Worm (Caenorhabditis elegans): ENCODE results near the gene tbx-31.
A peak's percentile ranks its signal among the peaks of the same experiment; 100 is the strongest.
"Not testable (repeated sequence)": the region's sequence is repeated elsewhere in the genome, so short reads cannot be mapped to it uniquely, and the experiment has no call there.

Gene tbx-31

DNA sequence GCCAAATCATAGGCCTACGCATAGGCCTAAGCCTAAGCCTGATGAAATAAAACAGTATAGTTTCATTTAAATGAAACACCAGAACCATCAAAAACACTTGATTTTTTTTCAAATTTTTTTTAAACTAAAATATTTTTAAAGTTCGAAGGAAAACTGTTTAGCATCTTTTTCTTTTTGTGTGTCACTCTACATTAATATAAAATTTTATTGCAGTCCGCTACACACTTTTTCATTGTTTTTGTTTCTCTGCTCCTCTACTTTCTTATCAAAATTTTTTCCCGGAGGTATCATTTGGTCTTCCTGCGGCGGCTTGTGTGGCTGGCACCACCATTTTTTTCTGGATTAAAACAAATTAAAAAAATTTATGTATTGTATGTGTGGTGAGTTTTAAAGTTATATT lies 13.1 kb upstream of the tbx-31 start, which contains the start of gene C36C9.11:
TSS of gene C36C9.11 (plus strand) at position 301 of the 400 bp plus-strand sequence.
- not testable (repeated sequence) for TF ChIP-seq flt-1 (GFP tag; IDR thresholded peaks at IDR 0.05); tab-1 (GFP tag; IDR thresholded peaks at IDR 0.05); cog-1 (tag; optimal IDR thresholded peaks at IDR 0.05)

DNA sequence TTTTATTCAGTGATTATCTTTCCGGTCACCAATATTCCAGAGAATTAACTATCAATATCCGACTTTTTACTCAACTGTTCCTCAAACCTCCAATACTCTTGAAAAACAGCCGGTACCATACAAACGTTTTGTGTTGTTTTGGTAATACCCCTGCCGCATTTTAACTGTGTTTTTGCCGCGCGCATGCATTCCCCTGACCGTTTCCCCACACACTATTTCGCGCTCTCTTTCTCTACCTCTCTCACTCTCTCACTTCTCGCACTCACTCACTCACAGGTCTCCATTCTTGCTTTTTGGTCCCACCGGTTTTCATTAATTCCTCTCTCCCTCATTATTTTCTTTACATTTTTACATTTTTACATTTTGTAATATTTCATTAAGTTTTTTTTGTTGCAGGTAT lies 8.6 kb upstream of the tbx-31 start, which contains the start of gene meg-4:
TSS of gene meg-4 (plus strand) at position 397 of the 400 bp plus-strand sequence.
- TF ChIP-seq cog-1 (tag; optimal IDR thresholded peaks at IDR 0.05) (no peak), ztf-23 (GFP tag; IDR thresholded peaks at IDR 0.05) (no peak), med-1 (GFP tag; optimal IDR thresholded peaks at IDR 0.05; ENCODE audit: insufficient read depth) (no peak), ref-1 (GFP tag; conservative IDR thresholded peaks at IDR 0.05) (no peak), T22C8.4 (GFP tag; IDR thresholded peaks at IDR 0.05) (no peak), klf-2 (GFP tag; conservative IDR thresholded peaks at IDR 0.05) (no peak), flt-1 (GFP tag; IDR thresholded peaks at IDR 0.05) (no peak), ztf-29 (GFP tag; IDR thresholded peaks at IDR 0.05) (no peak), tab-1 (GFP tag; IDR thresholded peaks at IDR 0.05) (no peak)

DNA sequence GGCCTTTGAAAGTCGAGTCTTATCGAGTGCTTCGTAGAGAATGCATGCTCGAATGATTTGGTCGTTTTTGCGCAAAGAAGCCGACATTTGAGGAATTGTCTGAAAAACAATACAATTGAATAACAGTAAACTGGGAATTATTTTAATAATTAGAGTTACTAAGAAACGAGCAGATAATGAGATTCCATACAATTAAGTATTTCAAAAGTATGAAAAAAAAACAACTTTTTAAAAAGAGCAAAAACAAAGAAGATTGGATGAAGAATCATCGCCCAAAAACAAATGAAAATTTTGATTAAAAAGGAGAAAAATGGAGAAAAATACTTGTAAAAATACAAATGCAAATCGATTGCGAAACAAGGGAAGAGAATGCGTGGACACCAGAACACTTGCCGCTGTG lies 4.1 kb upstream of the tbx-31 start, which contains the start of gene fbxa-170:
TSS of gene fbxa-170 (minus strand) at position 101 of the 400 bp plus-strand sequence.
- TF ChIP-seq med-1 (GFP tag; optimal IDR thresholded peaks at IDR 0.05; ENCODE audit: insufficient read depth), result no peak

DNA sequence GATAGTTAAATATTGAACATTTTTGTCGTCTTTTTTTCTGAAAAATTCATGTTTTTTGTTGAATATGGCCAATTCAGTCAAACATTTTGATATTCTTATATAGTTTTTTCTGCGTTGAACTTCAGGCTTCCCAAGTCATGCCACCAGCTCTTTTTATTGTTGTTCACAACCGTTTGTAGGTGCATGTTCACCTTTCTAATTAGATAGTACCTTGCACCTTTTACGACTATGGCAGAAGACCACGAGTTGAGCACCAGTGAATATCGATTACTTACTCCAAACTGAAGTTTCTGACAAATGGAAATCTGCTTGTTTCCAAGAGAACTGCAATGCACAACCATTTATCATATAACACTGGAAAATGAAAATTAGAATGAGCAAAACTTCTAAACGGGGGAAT lies 1.9 kb upstream of the tbx-31 start:
- no peak for TF ChIP-seq cog-1 (tag; optimal IDR thresholded peaks at IDR 0.05)
- TF ChIP-seq flt-1 (GFP tag; IDR thresholded peaks at IDR 0.05), result no peak
- no peak for TF ChIP-seq med-1 (GFP tag; optimal IDR thresholded peaks at IDR 0.05; ENCODE audit: insufficient read depth)
- no peak for TF ChIP-seq T22C8.4 (GFP tag; IDR thresholded peaks at IDR 0.05)
- TF ChIP-seq tab-1 (GFP tag; IDR thresholded peaks at IDR 0.05), result no peak
- TF ChIP-seq ref-1 (GFP tag; conservative IDR thresholded peaks at IDR 0.05), result no peak
- TF ChIP-seq klf-2 (GFP tag; conservative IDR thresholded peaks at IDR 0.05), result no peak
- no peak for TF ChIP-seq ztf-29 (GFP tag; IDR thresholded peaks at IDR 0.05)

DNA sequence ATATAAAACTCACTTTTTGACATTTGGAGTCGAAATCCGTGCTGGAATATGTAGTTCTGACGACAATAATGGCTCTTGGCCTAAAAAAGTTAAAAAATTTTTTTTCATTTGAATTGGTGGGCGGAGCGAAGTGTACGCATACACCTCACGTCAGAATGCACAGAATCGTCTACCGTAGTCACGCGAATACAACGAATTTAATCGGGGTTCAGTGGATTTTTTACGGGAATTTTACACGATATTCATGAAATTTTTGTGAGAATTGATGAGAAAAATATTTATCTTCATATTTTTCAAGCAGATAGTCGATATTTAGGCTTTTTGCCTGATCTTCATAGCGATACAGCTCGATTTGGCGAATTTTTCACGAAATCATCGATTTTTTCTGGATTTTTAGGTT lies 5.2 kb downstream of the tbx-31 start, which contains the start of gene R09H3.3:
TSS of gene R09H3.3 (minus strand) at position 101 of the 400 bp plus-strand sequence.
- TF ChIP-seq ztf-29 (GFP tag; IDR thresholded peaks at IDR 0.05) (no peak), ref-1 (GFP tag; conservative IDR thresholded peaks at IDR 0.05) (no peak)

DNA sequence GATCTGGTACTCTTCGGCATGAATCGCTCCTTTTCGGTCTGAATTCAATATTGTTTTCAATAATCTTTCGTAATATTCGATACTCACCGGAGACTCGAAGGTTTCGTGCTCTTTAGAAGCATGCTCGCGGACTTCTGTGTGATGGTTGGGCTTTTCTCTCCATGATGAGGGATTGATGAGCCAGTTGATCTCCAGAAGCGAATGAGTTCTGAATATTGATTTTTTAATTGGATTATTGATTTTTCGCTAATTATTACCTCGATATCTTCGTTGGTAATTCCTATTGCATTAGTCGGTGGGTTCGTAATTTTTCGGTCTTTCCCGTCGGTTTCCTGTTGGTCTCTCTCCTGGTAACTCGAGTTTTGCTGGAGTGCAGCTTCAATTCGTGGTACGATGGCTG lies 6.9 kb downstream of the tbx-31 start:
- TF ChIP-seq T22C8.4 (GFP tag; IDR thresholded peaks at IDR 0.05), result no peak

DNA sequence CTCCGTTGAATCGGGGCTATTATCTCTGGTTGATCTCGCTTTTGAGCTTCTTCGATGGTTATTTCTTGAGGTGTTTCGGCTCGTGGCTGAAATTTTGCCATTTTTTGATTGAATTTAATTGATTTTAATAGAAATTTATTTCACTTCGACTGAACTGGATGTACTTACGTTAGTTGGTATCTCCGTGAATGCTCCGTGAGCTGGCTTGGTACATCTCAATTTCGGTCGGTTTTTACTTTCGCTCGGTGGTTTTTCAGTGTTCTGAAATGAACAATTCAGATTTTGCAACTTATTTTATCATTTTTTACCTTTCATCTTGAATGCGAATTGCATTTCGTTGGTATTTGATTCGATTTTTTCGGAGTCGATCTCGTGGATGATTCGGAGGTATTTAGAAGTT lies 9.0 kb downstream of the tbx-31 start, which contains the start of gene R09H3.2:
TSS of gene R09H3.2 (minus strand) at position 101 of the 400 bp plus-strand sequence.
- TF ChIP-seq ztf-29 (GFP tag; IDR thresholded peaks at IDR 0.05), result no peak
- no peak for TF ChIP-seq ref-1 (GFP tag; conservative IDR thresholded peaks at IDR 0.05)
- no peak for TF ChIP-seq ztf-23 (GFP tag; IDR thresholded peaks at IDR 0.05)
- no peak for TF ChIP-seq cog-1 (tag; optimal IDR thresholded peaks at IDR 0.05)
- no peak for TF ChIP-seq med-1 (GFP tag; optimal IDR thresholded peaks at IDR 0.05; ENCODE audit: insufficient read depth)
- no peak for TF ChIP-seq tab-1 (GFP tag; IDR thresholded peaks at IDR 0.05)
- no peak for TF ChIP-seq klf-2 (GFP tag; conservative IDR thresholded peaks at IDR 0.05)
- no peak for TF ChIP-seq T22C8.4 (GFP tag; IDR thresholded peaks at IDR 0.05)
- no peak for TF ChIP-seq flt-1 (GFP tag; IDR thresholded peaks at IDR 0.05)

DNA sequence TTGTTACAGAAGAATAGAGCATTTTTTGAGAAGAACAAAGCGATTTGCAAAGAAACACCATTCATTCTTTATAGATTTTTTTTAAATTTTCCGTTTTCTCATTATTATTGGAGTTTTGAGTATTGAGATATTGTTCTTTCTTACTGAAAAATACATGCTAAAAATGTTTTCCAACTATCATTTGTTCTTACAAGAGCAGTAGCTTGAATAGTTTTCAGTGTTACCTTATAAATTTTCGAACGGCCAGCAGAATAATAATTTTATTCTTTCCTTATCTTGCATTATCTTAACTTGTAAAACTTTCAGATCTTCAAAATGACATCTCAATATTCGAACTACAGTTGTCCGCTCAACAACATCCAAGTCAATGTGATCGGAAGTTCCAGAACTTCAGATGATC lies 18.7 kb downstream of the tbx-31 start, which contains the start of gene tbx-32:
TSS of gene tbx-32 (plus strand) at position 301 of the 400 bp plus-strand sequence.
- TF ChIP-seq ztf-23 (GFP tag; IDR thresholded peaks at IDR 0.05) (no peak), cog-1 (tag; optimal IDR thresholded peaks at IDR 0.05) (no peak), ref-1 (GFP tag; conservative IDR thresholded peaks at IDR 0.05) (no peak), flt-1 (GFP tag; IDR thresholded peaks at IDR 0.05) (no peak), T22C8.4 (GFP tag; IDR thresholded peaks at IDR 0.05) (no peak), klf-2 (GFP tag; conservative IDR thresholded peaks at IDR 0.05) (no peak), med-1 (GFP tag; optimal IDR thresholded peaks at IDR 0.05; ENCODE audit: insufficient read depth) (no peak), ztf-29 (GFP tag; IDR thresholded peaks at IDR 0.05) (no peak), tab-1 (GFP tag; IDR thresholded peaks at IDR 0.05) (no peak)

DNA sequence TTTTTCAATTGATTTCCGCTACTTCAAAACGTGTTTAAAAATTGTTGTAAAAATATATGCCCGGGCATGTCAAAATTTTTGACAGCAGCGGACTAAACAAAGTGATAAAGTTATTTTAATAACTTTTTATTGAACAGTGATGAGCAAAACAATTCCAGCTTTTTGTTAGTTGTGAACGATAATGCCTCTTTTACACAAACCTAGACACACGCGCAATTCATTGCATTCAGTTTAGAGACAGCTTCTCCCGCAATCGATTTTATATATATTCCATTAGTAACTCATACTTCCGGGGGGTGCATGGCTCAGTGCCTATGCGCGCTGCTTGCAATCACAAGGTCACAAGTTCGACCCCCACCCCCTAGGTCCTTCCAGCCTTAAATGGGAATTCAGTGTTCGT lies 19.8 kb downstream of the tbx-31 start, which contains the start of gene ZK380.6:
TSS of gene ZK380.6 (plus strand) at position 301 of the 400 bp plus-strand sequence.
- TF ChIP-seq tab-1 (GFP tag; IDR thresholded peaks at IDR 0.05) (no peak), flt-1 (GFP tag; IDR thresholded peaks at IDR 0.05) (no peak), ref-1 (GFP tag; conservative IDR thresholded peaks at IDR 0.05) (no peak), med-1 (GFP tag; optimal IDR thresholded peaks at IDR 0.05; ENCODE audit: insufficient read depth) (no peak), cog-1 (tag; optimal IDR thresholded peaks at IDR 0.05) (no peak), klf-2 (GFP tag; conservative IDR thresholded peaks at IDR 0.05) (no peak), ztf-23 (GFP tag; IDR thresholded peaks at IDR 0.05) (0 out of 2 replicates have a peak, but pooled peaks have one; percentile 53), T22C8.4 (GFP tag; IDR thresholded peaks at IDR 0.05) (no peak), ztf-29 (GFP tag; IDR thresholded peaks at IDR 0.05) (0 out of 2 replicates have a peak, but pooled peaks have one; percentile 26)

DNA sequence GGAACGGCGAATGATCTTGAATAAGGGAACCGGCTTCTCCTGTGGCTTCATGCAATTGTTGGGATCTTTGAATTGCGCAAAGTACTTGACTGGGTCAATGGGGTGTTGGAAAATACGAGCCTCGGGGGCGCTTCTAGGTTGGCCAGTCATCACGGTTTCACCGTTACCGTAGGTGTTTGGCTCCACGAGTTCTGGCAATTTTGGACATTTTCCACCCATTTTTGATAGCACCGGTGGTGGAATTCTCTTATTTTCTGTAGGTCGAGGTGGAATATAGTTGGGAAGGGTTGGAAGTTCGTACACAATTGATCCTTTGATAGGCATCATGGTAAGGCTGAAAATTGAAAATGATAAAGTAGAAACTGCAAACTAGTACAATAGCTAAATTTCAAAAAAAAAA lies 22.3 kb downstream of the tbx-31 start, which contains the start of gene ZK380.4:
TSS of gene ZK380.4 (minus strand) at position 327 of the 400 bp plus-strand sequence.
- no peak for TF ChIP-seq cog-1 (tag; optimal IDR thresholded peaks at IDR 0.05)

DNA sequence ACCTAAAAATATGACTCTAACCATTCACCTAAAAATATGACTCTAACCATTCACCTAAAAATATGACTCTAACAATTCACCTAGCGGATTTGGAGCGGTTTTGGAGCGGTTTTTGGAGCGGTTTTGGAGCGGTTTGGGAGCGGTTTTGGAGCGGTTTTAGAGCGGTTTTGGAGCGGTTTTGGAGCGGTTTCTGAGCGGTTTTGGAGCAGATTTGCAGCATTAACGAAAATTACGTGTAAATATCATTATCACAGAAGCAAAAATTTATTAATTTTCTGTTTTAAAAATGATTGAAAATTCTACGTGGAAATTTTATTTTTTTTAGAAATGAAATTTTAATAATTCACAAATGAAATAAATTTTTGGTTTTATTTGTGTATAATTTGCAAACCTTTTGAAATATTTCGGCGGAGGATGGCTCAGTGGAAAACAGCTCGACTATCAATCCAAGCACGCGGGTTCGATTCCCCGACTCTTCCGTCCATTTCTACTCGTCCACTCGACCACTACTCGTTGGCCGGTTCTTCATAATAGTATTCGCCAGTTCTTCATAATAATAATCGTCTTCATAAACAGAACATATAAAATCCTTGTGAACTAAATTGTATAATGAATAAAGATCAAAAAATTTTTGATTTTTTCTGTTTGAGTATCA lies 30.4 kb downstream of the tbx-31 start:
- TF ChIP-seq ztf-29 (GFP tag; IDR thresholded peaks at IDR 0.05) (no peak), ref-1 (GFP tag; conservative IDR thresholded peaks at IDR 0.05) (no peak), med-1 (GFP tag; optimal IDR thresholded peaks at IDR 0.05; ENCODE audit: insufficient read depth) (no peak), cog-1 (tag; optimal IDR thresholded peaks at IDR 0.05) (no peak), klf-2 (GFP tag; conservative IDR thresholded peaks at IDR 0.05) (no peak), tab-1 (GFP tag; IDR thresholded peaks at IDR 0.05) (no peak), T22C8.4 (GFP tag; IDR thresholded peaks at IDR 0.05) (no peak), flt-1 (GFP tag; IDR thresholded peaks at IDR 0.05) (no peak), ztf-23 (GFP tag; IDR thresholded peaks at IDR 0.05) (no peak)
